Fruit fly (Drosophila melanogaster) whole organism, prepupa: ENCODE data around the gene CG9701.

Experiments used
- CG10631 ChIP-seq: fragments of 200-800 bp; sonication (Bioruptor generic); optimal IDR thresholded peaks from 2 replicates; lab custom pipeline; 2016; ENCODE audit warnings: missing biosample characterization, missing genetic modification characterization
- CG10669 ChIP-seq: fragments of 200-800 bp; sonication (Bioruptor generic); optimal IDR thresholded peaks from 3 replicates; lab custom pipeline; 2018; ENCODE audit warnings: missing biosample characterization, mild to moderate bottlenecking, missing genetic modification characterization, moderate library complexity
- CG11294 ChIP-seq: fragments of 200-800 bp; sonication (Bioruptor generic); IDR thresholded peaks from 2 replicates; pipeline ENCODE4 v1.3.6; 2022; ENCODE audit warnings: missing biosample characterization, missing genetic modification characterization
- CG11762 ChIP-seq: fragments of 200-800 bp; sonication (Bioruptor generic); optimal IDR thresholded peaks from 3 replicates; lab custom pipeline; 2016; ENCODE audit warnings: missing biosample characterization, missing genetic modification characterization; ENCODE audit not compliant: insufficient read depth
- CG15336 ChIP-seq: fragments of 200-800 bp; sonication (Bioruptor generic); IDR thresholded peaks from 2 replicates; pipeline ENCODE4 v1.3.6; 2022; ENCODE audit warnings: missing biosample characterization, missing genetic modification characterization
- CG1621 ChIP-seq: fragments of 200-800 bp; sonication (Bioruptor generic); optimal IDR thresholded peaks from 3 replicates; lab custom pipeline; 2018; ENCODE audit warnings: missing biosample characterization, mild to moderate bottlenecking, missing genetic modification characterization
- CG3032 ChIP-seq: fragments of 200-800 bp; optimal IDR thresholded peaks from 2 replicates; lab custom pipeline; 2019; ENCODE audit warnings: missing biosample characterization, mild to moderate bottlenecking, missing genetic modification characterization, moderate library complexity
- CG32006 ChIP-seq: fragments of 200-800 bp; sonication (Bioruptor generic); optimal IDR thresholded peaks from 3 replicates; lab custom pipeline; 2017; ENCODE audit warnings: missing biosample characterization, mild to moderate bottlenecking, missing genetic modification characterization
- CG34406 ChIP-seq: fragments of 200-800 bp; sonication (Bioruptor generic); optimal IDR thresholded peaks from 3 replicates; lab custom pipeline; 2016; ENCODE audit warnings: missing biosample characterization, missing genetic modification characterization
- CG6276 ChIP-seq: fragments of 200-800 bp; sonication (Bioruptor generic); optimal IDR thresholded peaks from 2 replicates; lab custom pipeline; 2017; ENCODE audit warnings: missing biosample characterization, mild to moderate bottlenecking, missing genetic modification characterization
- CG6808 ChIP-seq: fragments of 200-800 bp; sonication (Bioruptor generic); optimal IDR thresholded peaks from 3 replicates; lab custom pipeline; 2017; ENCODE audit warnings: missing biosample characterization, missing genetic modification characterization, mild to moderate bottlenecking, moderate library complexity, missing genetic modification reagents
- CG7368 ChIP-seq: fragments of 200-800 bp; sonication (Bioruptor generic); optimal IDR thresholded peaks from 3 replicates; lab custom pipeline; 2016; ENCODE audit warnings: missing biosample characterization, missing genetic modification characterization
- CG8632 ChIP-seq: fragments of 200-800 bp; sonication (Bioruptor generic); optimal IDR thresholded peaks from 3 replicates; lab custom pipeline; 2016; ENCODE audit warnings: missing biosample characterization, missing genetic modification characterization
- Eip75B ChIP-seq: fragments of 200-800 bp; sonication (Bioruptor generic); optimal IDR thresholded peaks from 3 replicates; lab custom pipeline; 2016; ENCODE audit warnings: missing biosample characterization, missing genetic modification characterization
- Eip78C ChIP-seq: fragments of 200-800 bp; sonication (Bioruptor generic); peaks from one replicate; lab custom pipeline; 2016; ENCODE audit warnings: missing biosample characterization, missing genetic modification characterization
- Eip93F ChIP-seq: fragments of 200-800 bp; sonication (Bioruptor generic); optimal IDR thresholded peaks from 2 replicates; lab custom pipeline; 2016; ENCODE audit warnings: missing biosample characterization, mild to moderate bottlenecking, missing genetic modification characterization
- Ets96B ChIP-seq: fragments of 200-800 bp; optimal IDR thresholded peaks from 2 replicates; lab custom pipeline; 2019; ENCODE audit warnings: missing biosample characterization, mild to moderate bottlenecking, missing genetic modification characterization, moderate library complexity
- Gug ChIP-seq: fragments of 200-800 bp; sonication (Bioruptor generic); IDR thresholded peaks from 2 replicates; pipeline ENCODE4 v1.3.6; 2022; ENCODE audit warnings: missing biosample characterization, missing genetic modification characterization
- Hr38 ChIP-seq: sonication (Bioruptor generic); optimal IDR thresholded peaks from 2 replicates; lab custom pipeline; 2016; ENCODE audit warnings: missing biosample characterization, missing genetic modification characterization
- Hr4 ChIP-seq: fragments of 200-800 bp; sonication (Bioruptor generic); optimal IDR thresholded peaks from 3 replicates; lab custom pipeline; 2016; ENCODE audit warnings: missing biosample characterization, missing genetic modification characterization
- Lpt ChIP-seq: fragments of 200-800 bp; sonication (Bioruptor generic); optimal IDR thresholded peaks from 3 replicates; lab custom pipeline; 2016; ENCODE audit warnings: missing biosample characterization, missing genetic modification characterization
- Met ChIP-seq: fragments of 200-800 bp; sonication (Bioruptor generic); optimal IDR thresholded peaks from 3 replicates; lab custom pipeline; 2016; ENCODE audit warnings: missing biosample characterization, missing genetic modification characterization
- OdsH ChIP-seq: fragments of 200-800 bp; sonication (Bioruptor generic); optimal IDR thresholded peaks from 3 replicates; lab custom pipeline; 2016; ENCODE audit warnings: missing biosample characterization, missing genetic modification characterization
- Sox14 ChIP-seq: fragments of 200-800 bp; sonication (Bioruptor generic); optimal IDR thresholded peaks from 3 replicates; lab custom pipeline; 2016; ENCODE audit warnings: missing biosample characterization, missing genetic modification characterization
- Sox15 ChIP-seq: fragments of 200-800 bp; sonication (Bioruptor generic); optimal IDR thresholded peaks from 3 replicates; lab custom pipeline; 2016; ENCODE audit warnings: missing biosample characterization, missing genetic modification characterization
- achi ChIP-seq: fragments of 200-800 bp; sonication (Bioruptor generic); optimal IDR thresholded peaks from 3 replicates; lab custom pipeline; 2016; ENCODE audit warnings: missing biosample characterization, missing genetic modification characterization
- cyc ChIP-seq: fragments of 200-800 bp; sonication (Bioruptor generic); optimal IDR thresholded peaks from 3 replicates; lab custom pipeline; 2016; ENCODE audit warnings: missing biosample characterization, missing genetic modification characterization
- dac ChIP-seq: fragments of 200-800 bp; sonication (Bioruptor generic); optimal IDR thresholded peaks from 2 replicates; lab custom pipeline; 2017; ENCODE audit warnings: missing biosample characterization, mild to moderate bottlenecking, missing genetic modification characterization
- eg ChIP-seq: fragments of 200-800 bp; sonication (Bioruptor generic); IDR thresholded peaks from 3 replicates; pipeline ENCODE4 v1.3.6; 2022; ENCODE audit warnings: missing biosample characterization, missing genetic modification characterization
- esn ChIP-seq: fragments of 200-800 bp; sonication (Bioruptor generic); optimal IDR thresholded peaks from 2 replicates; lab custom pipeline; 2016; ENCODE audit warnings: missing biosample characterization, mild to moderate bottlenecking, missing genetic modification characterization, moderate library complexity
- fd59A ChIP-seq: fragments of 200-800 bp; sonication (Bioruptor generic); optimal IDR thresholded peaks from 2 replicates; lab custom pipeline; 2017; ENCODE audit warnings: missing biosample characterization, mild to moderate bottlenecking, missing genetic modification characterization, missing genetic modification reagents
- fkh ChIP-seq: fragments of 200-800 bp; sonication (Bioruptor generic); optimal IDR thresholded peaks from 3 replicates; lab custom pipeline; 2017; ENCODE audit warnings: missing biosample characterization, mild to moderate bottlenecking, missing genetic modification characterization, moderate library complexity
- spab ChIP-seq: fragments of 200-800 bp; sonication (Bioruptor generic); optimal IDR thresholded peaks from 2 replicates; lab custom pipeline; 2017; ENCODE audit warnings: missing biosample characterization, mild to moderate bottlenecking, missing genetic modification characterization, missing genetic modification reagents
- svp ChIP-seq: fragments of 200-800 bp; sonication (Bioruptor generic); peaks from one replicate; lab custom pipeline; 2016; ENCODE audit warnings: missing biosample characterization, missing genetic modification characterization
- topi ChIP-seq: fragments of 200-800 bp; sonication (Bioruptor generic); optimal IDR thresholded peaks from 3 replicates; lab custom pipeline; 2016; ENCODE audit warnings: missing biosample characterization, missing genetic modification characterization
- vri ChIP-seq: fragments of 200-800 bp; sonication (Bioruptor generic); optimal IDR thresholded peaks from 3 replicates; lab custom pipeline; 2016; ENCODE audit warnings: missing biosample characterization, mild to moderate bottlenecking, missing genetic modification characterization

Gene CG9701

DNA sequence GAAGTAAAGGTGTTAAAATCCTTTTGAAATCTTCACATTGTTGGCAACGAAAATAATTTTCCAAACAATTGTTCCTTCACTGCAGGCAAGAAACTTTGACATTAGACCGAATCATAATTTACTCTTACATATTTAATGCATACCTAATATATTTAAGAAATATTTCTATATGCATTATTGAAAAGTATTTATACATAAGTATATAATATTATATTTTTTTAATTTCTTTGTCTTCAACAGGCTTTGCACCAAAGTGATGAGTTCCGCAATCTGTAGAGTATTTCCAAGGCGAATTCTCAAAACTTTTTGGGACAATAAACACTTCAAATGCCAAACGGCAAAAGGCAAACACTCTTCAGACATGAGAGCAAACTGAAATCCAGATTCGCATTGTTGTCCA, 36.3 kb upstream of the CG9701 start (continued):
- TF ChIP-seq fkh (GFP tag; lab: Kevin White, UChicago), result no peak
- no peak for TF ChIP-seq CG8632 (GFP tag; lab: Kevin White, UChicago)
- no peak for TF ChIP-seq Eip93F (GFP tag; lab: Kevin White, UChicago)
- TF ChIP-seq OdsH (GFP tag; lab: Kevin White, UChicago), result peak; percentile 27
- TF ChIP-seq CG34406 (GFP tag; lab: Kevin White, UChicago), result peak; percentile 47
- peak; percentile 71 for TF ChIP-seq eg (GFP tag; lab: Robert Waterston, UW)
- TF ChIP-seq CG10669 (GFP tag; lab: Kevin White, UChicago), result no peak
- TF ChIP-seq cyc (GFP tag; lab: Kevin White, UChicago), result no peak
- no peak for TF ChIP-seq Ets96B (tag; lab: Kevin White, UChicago)
- no peak for TF ChIP-seq Gug (GFP tag; lab: Robert Waterston, UW)
- no peak for TF ChIP-seq Met (GFP tag; lab: Kevin White, UChicago)
- TF ChIP-seq Hr38 (GFP tag; lab: Kevin White, UChicago), result no peak
- peak; percentile 17 for TF ChIP-seq CG10631 (GFP tag; lab: Kevin White, UChicago)
- no peak for TF ChIP-seq CG7368 (GFP tag; lab: Kevin White, UChicago)
- TF ChIP-seq CG6276 (GFP tag; lab: Kevin White, UChicago), result peak; percentile 11
- no peak for TF ChIP-seq dac (GFP tag; lab: Kevin White, UChicago)
- no peak for TF ChIP-seq svp (GFP tag; lab: Kevin White, UChicago)

- TF ChIP-seq vri (GFP tag; lab: Kevin White, UChicago), result no peak
- TF ChIP-seq CG3032, result no peak
- TF ChIP-seq topi (GFP tag; lab: Kevin White, UChicago), result no peak
- TF ChIP-seq CG11294 (GFP tag; lab: Robert Waterston, UW), result no peak
- TF ChIP-seq fd59A, result no peak
- no peak for TF ChIP-seq CG11762 (GFP tag; lab: Kevin White, UChicago)
- no peak for TF ChIP-seq Eip75B (GFP tag; lab: Kevin White, UChicago)
- TF ChIP-seq achi, result no peak
- TF ChIP-seq Eip78C (GFP tag; lab: Kevin White, UChicago), result no peak
- no peak for TF ChIP-seq Hr38 (GFP tag; lab: Kevin White, UChicago)
- TF ChIP-seq CG15336 (GFP tag; lab: Robert Waterston, UW), result 0 out of 2 replicates have a peak, but pooled peaks have one; percentile 23
- peak; percentile 3 for TF ChIP-seq CG32006 (GFP tag; lab: Kevin White, UChicago)
- no peak for TF ChIP-seq spab (GFP tag; lab: Kevin White, UChicago)
- TF ChIP-seq Sox15, result no peak
- TF ChIP-seq Sox14 (GFP tag; lab: Kevin White, UChicago), result no peak
- no peak for TF ChIP-seq CG1621 (tag; lab: Kevin White, UChicago)
- TF ChIP-seq eg (GFP tag; lab: Robert Waterston, UW), result 0 out of 3 replicates have a peak, but pooled peaks have one; percentile 19
- no peak for TF ChIP-seq Lpt (GFP tag; lab: Kevin White, UChicago)
- TF ChIP-seq esn (GFP tag; lab: Kevin White, UChicago), result no peak
- TF ChIP-seq, all 60 proteins: peak for 3
Measured at dm6 chr3L:16698089-16698488, 35.3 kb upstream of the CG9701 start.

dm6 chr3L:16699292-16700026, 33.9 kb upstream of the CG9701 start:
- TF ChIP-seq CG6808 (GFP tag; lab: Kevin White, UChicago) (no peak), fkh (GFP tag; lab: Kevin White, UChicago) (peak; percentile 60), vri (GFP tag; lab: Kevin White, UChicago) (peak; percentile 54), CG11294 (GFP tag; lab: Robert Waterston, UW) (no peak)

dm6 chr3L:16702866-16703265, 30.5 kb upstream of the CG9701 start:
- TF ChIP-seq achi (no peak), fkh (GFP tag; lab: Kevin White, UChicago) (peak; percentile 25), Hr4 (GFP tag; lab: Kevin White, UChicago) (no peak)
